Worm (Caenorhabditis elegans) whole organism, L1 larva: Measurements from ENCODE around the gene clec-126.

Experiments
- C16A3.4 ChIP-seq: fragments of 150-350 bp; optimal IDR thresholded peaks from 2 replicates; lab custom pipeline; 2014; ENCODE audit warnings: missing biosample characterization, missing genetic modification characterization
- F16B12.6 ChIP-seq: fragments of 150-350 bp; optimal IDR thresholded peaks from 2 replicates; lab custom pipeline; 2014; ENCODE audit warnings: missing biosample characterization, missing genetic modification characterization
- ama-1 ChIP-seq: fragments of 150-350 bp; optimal IDR thresholded peaks from 2 replicates; lab custom pipeline; 2014
- blmp-1 ChIP-seq: fragments of 150-350 bp; optimal IDR thresholded peaks from 2 replicates; lab custom pipeline; 2014; ENCODE audit warnings: missing biosample characterization, missing genetic modification characterization
- ceh-8 ChIP-seq: fragments of 200-800 bp; sonication (Bioruptor generic); optimal IDR thresholded peaks from 2 replicates; lab custom pipeline; 2018; ENCODE audit warnings: mild to moderate bottlenecking, missing genetic modification characterization, moderate library complexity, missing compliant biosample characterization
- ceh-82 ChIP-seq, 3 experiments: fragments of 150-350 bp in 1 of 3; sonication (generic microtip) in 2 of 3; optimal IDR thresholded peaks; 2 replicates each; lab custom pipeline; 2014 to 2017; ENCODE audit warnings: missing biosample characterization in 3 of 3, missing genetic modification characterization in 3 of 3
- ceh-88 ChIP-seq: fragments of 200-800 bp; sonication (Bioruptor generic); IDR thresholded peaks from 2 replicates; pipeline ENCODE4 v1.3.6; 2022; ENCODE audit warnings: missing genetic modification characterization, missing compliant biosample characterization
- dpl-1 ChIP-seq, 3 experiments: fragments of 150-350 bp in 2 of 3; sonication (generic microtip) in 1 of 3; optimal IDR thresholded peaks; 2 replicates each; lab custom pipeline; 2014 to 2017; ENCODE audit warnings: missing biosample characterization in 3 of 3, missing genetic modification characterization in 3 of 3, missing genetic modification reagents in 3 of 3
- dsc-1 ChIP-seq: sonication (generic microtip); optimal IDR thresholded peaks from 2 replicates; lab custom pipeline; 2016; ENCODE audit warnings: mild to moderate bottlenecking, missing genetic modification characterization, missing compliant biosample characterization
- efl-1 ChIP-seq, 4 experiments: fragments of 150-350 bp; optimal IDR thresholded peaks in 3 of 4; peaks in 1 of 4; 1 replicate in 1 of 4; 2 replicates in 3 of 4; lab custom pipeline; 2014; ENCODE audit warnings: missing biosample characterization in 2 of 4, missing genetic modification characterization in 2 of 4, missing genetic modification reagents in 2 of 4
- efl-3 ChIP-seq: fragments of 200-800 bp; sonication (Bioruptor generic); optimal IDR thresholded peaks from 2 replicates; lab custom pipeline; 2018; ENCODE audit warnings: mild to moderate bottlenecking, missing genetic modification characterization, missing compliant biosample characterization
- egl-13 ChIP-seq: sonication (generic microtip); optimal IDR thresholded peaks from 2 replicates; lab custom pipeline; 2016; ENCODE audit warnings: missing genotype, missing genetic modification reagents, missing genetic modification characterization, missing compliant biosample characterization
- egl-27 ChIP-seq, 2 experiments: fragments of 150-350 bp in 1 of 2; sonication (generic microtip); optimal IDR thresholded peaks; 3 replicates each; lab custom pipeline; 2017 to 2018; ENCODE audit warnings: missing biosample characterization in 2 of 2, missing genetic modification characterization in 2 of 2, missing genetic modification reagents in 2 of 2
- elt-3 ChIP-seq, 6 experiments: fragments of 150-350 bp in 1 of 6; sonication (generic microtip); optimal IDR thresholded peaks; 2 replicates each; lab custom pipeline; 2017 to 2018; ENCODE audit warnings: missing biosample characterization in 6 of 6, missing genetic modification characterization in 6 of 6, inconsistent platforms in 1 of 6
- fkh-8 ChIP-seq: sonication (generic microtip); optimal IDR thresholded peaks from 2 replicates; lab custom pipeline; 2016; ENCODE audit warnings: mild to moderate bottlenecking, missing genetic modification characterization, missing compliant biosample characterization
- fos-1 ChIP-seq: fragments of 150-350 bp; optimal IDR thresholded peaks from 2 replicates; lab custom pipeline; 2014; ENCODE audit warnings: missing biosample characterization, missing genetic modification characterization
- irx-1 ChIP-seq: sonication (generic microtip); optimal IDR thresholded peaks from 2 replicates; lab custom pipeline; 2016; ENCODE audit warnings: missing genetic modification characterization, missing compliant biosample characterization
- lin-14 ChIP-seq: fragments of 200-800 bp; sonication (Bioruptor generic); optimal IDR thresholded peaks from 2 replicates; lab custom pipeline; 2018; ENCODE audit warnings: mild to moderate bottlenecking, missing genetic modification characterization, moderate library complexity, missing compliant biosample characterization
- lin-35 ChIP-seq, 2 experiments: fragments of 150-350 bp; optimal IDR thresholded peaks; 2 replicates each; lab custom pipeline; 2014; ENCODE audit warnings: missing biosample characterization in 2 of 2, missing genetic modification characterization in 2 of 2, missing genetic modification reagents in 2 of 2
- lsy-2 ChIP-seq, 2 experiments: fragments of 150-350 bp; optimal IDR thresholded peaks; 2 replicates each; lab custom pipeline; 2014; ENCODE audit warnings: missing biosample characterization in 2 of 2, missing genetic modification characterization in 2 of 2
- mep-1 ChIP-seq: fragments of 150-350 bp; optimal IDR thresholded peaks from 2 replicates; lab custom pipeline; 2014; ENCODE audit warnings: missing biosample characterization, missing genetic modification characterization
- nhr-11 ChIP-seq: fragments of 150-350 bp; optimal IDR thresholded peaks from 2 replicates; lab custom pipeline; 2014; ENCODE audit warnings: missing biosample characterization, missing genetic modification characterization
- nhr-12 ChIP-seq: sonication (generic microtip); optimal IDR thresholded peaks from 2 replicates; lab custom pipeline; 2017; ENCODE audit warnings: missing biosample characterization, missing genetic modification characterization
- nhr-28 ChIP-seq: fragments of 150-350 bp; optimal IDR thresholded peaks from 2 replicates; lab custom pipeline; 2014; ENCODE audit warnings: missing biosample characterization, missing genetic modification characterization
- nhr-47 ChIP-seq: sonication (generic microtip); optimal IDR thresholded peaks from 2 replicates; lab custom pipeline; 2016; ENCODE audit warnings: mild to moderate bottlenecking, missing genetic modification characterization, moderate library complexity, missing compliant biosample characterization
- nhr-71 ChIP-seq: sonication (generic microtip); optimal IDR thresholded peaks from 2 replicates; lab custom pipeline; 2016; ENCODE audit warnings: mild to moderate bottlenecking, missing genetic modification characterization, moderate library complexity, missing compliant biosample characterization
- nhr-76 ChIP-seq: sonication (generic microtip); optimal IDR thresholded peaks from 2 replicates; lab custom pipeline; 2017; ENCODE audit warnings: missing biosample characterization, missing genetic modification characterization
- nhr-85 ChIP-seq: sonication (generic microtip); peaks from one replicate; lab custom pipeline; 2016; ENCODE audit warnings: missing genetic modification characterization, inconsistent platforms, missing compliant biosample characterization
- nhr-90 ChIP-seq: sonication (generic microtip); optimal IDR thresholded peaks from 2 replicates; lab custom pipeline; 2016; ENCODE audit warnings: mild to moderate bottlenecking, missing genetic modification characterization, missing compliant biosample characterization; ENCODE audit not compliant: poor library complexity
- pag-3 ChIP-seq: sonication (generic microtip); optimal IDR thresholded peaks from 2 replicates; lab custom pipeline; 2017; ENCODE audit warnings: missing genetic modification characterization, mild to moderate bottlenecking, missing compliant biosample characterization, antibody characterized with exemption, borderline replicate concordance; ENCODE audit not compliant: insufficient read depth
- pax-3 ChIP-seq: fragments of 200-800 bp; sonication (Bioruptor generic); optimal IDR thresholded peaks from 2 replicates; lab custom pipeline; 2018; ENCODE audit warnings: mild to moderate bottlenecking, missing genetic modification characterization, moderate library complexity, missing compliant biosample characterization
- sox-4 ChIP-seq: sonication (generic microtip); optimal IDR thresholded peaks from 2 replicates; lab custom pipeline; 2016; ENCODE audit warnings: missing genetic modification characterization, missing compliant biosample characterization
- swsn-7 ChIP-seq: sonication (generic microtip); optimal IDR thresholded peaks from 2 replicates; lab custom pipeline; 2016; ENCODE audit warnings: missing genetic modification characterization, missing compliant biosample characterization
- tbx-2 ChIP-seq: sonication (generic microtip); optimal IDR thresholded peaks from 2 replicates; lab custom pipeline; 2016; ENCODE audit warnings: missing genetic modification characterization, missing compliant biosample characterization
- tlp-1 ChIP-seq: fragments of 150-350 bp; optimal IDR thresholded peaks from 2 replicates; lab custom pipeline; 2014; ENCODE audit warnings: missing biosample characterization, missing genetic modification characterization
- unc-62 ChIP-seq: fragments of 150-350 bp; optimal IDR thresholded peaks from 2 replicates; lab custom pipeline; 2014; ENCODE audit warnings: missing biosample characterization, missing genetic modification reagents, missing genetic modification characterization
- unc-86 ChIP-seq: sonication (generic microtip); optimal IDR thresholded peaks from 2 replicates; lab custom pipeline; 2016; ENCODE audit warnings: missing genetic modification characterization, missing compliant biosample characterization
- unc-98 ChIP-seq: fragments of 200-800 bp; sonication (Bioruptor generic); IDR thresholded peaks from 2 replicates; pipeline ENCODE4 v1.3.6; 2022; ENCODE audit warnings: missing genetic modification characterization, missing compliant biosample characterization
- ztf-4 ChIP-seq: fragments of 150-350 bp; optimal IDR thresholded peaks from 2 replicates; lab custom pipeline; 2014; ENCODE audit warnings: missing biosample characterization, missing genetic modification characterization

clec-126 gene

ce11 chrII:3524097-3524496 is 4.8 kb downstream of the clec-126 start, which contains the start of gene col-72:
TSS of gene col-72 (minus strand) at chrII:3524197.
- TF ChIP-seq efl-1 (optimal IDR thresholded peaks at IDR 0.05; lab: Kevin White, UChicago) (no peak), efl-1 (GFP tag; optimal IDR thresholded peaks at IDR 0.05 in 1 of 2; lab: Kevin White, UChicago) (peak in 1 of 2 experiments; percentile 50), nhr-11 (tag; lab: Kevin White, UChicago) (no peak), tlp-1 (tag; lab: Kevin White, UChicago) (no peak)

- TF ChIP-seq swsn-7 (tag; lab: Kevin White, UChicago): no peak
- peak; percentile 29 for TF ChIP-seq dsc-1 (tag; lab: Kevin White, UChicago)
- TF ChIP-seq nhr-12 (tag; lab: Kevin White, UChicago): no peak
- no peak for TF ChIP-seq ceh-88 (GFP tag; lab: Robert Waterston, UW)
- no peak for TF ChIP-seq efl-1 (optimal IDR thresholded peaks at IDR 0.05; lab: Kevin White, UChicago)
- TF ChIP-seq efl-1 (GFP tag; optimal IDR thresholded peaks at IDR 0.05 in 1 of 2; lab: Kevin White, UChicago): peak in 1 of 2 experiments; percentile 65
- peak; percentile 40 for TF ChIP-seq lin-14 (GFP tag; lab: Kevin White, UChicago)
- TF ChIP-seq tbx-2: peak; percentile 10
Measured at ce11 chrII:3527460-3527859, 8.2 kb downstream of the clec-126 start.

DNA sequence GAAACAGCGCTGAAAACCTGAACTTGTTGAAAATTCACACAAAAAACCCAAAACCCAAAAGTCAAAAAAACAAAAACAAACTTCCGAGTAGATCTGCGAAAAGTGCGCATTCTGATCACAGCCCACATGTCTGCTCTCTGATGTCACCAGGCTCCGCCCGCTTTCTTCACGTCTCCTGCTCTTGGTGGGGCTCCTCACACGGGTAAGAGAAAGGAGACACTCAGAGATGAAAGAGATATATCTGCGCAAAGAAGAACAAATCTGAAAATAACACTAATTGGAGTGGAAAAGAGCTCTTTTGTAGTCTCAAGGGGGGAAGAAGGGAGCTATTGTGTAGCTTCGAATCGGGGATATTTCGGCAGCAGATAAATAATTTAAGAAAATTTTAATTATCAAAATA is 9.0 kb downstream of the clec-126 start, which contains the start of gene ncs-6:
Gene ncs-6 (minus strand): TSS at position 261 of the 400 bp plus-strand sequence.
- TF ChIP-seq fos-1 (tag; lab: Kevin White, UChicago): no peak
- peak; percentile 73 for TF ChIP-seq fkh-8 (tag; lab: Kevin White, UChicago)
- TF ChIP-seq, all 84 proteins: peak for 1

- no peak for TF ChIP-seq ztf-4
- TF ChIP-seq pax-3 (tag; lab: Kevin White, UChicago): no peak
- no peak for TF ChIP-seq efl-1 (optimal IDR thresholded peaks at IDR 0.05; lab: Kevin White, UChicago)
- peak in 1 of 2 experiments; percentile 2 for TF ChIP-seq efl-1 (GFP tag; optimal IDR thresholded peaks at IDR 0.05 in 1 of 2; lab: Kevin White, UChicago)
- TF ChIP-seq efl-3 (GFP tag; lab: Kevin White, UChicago): no peak
- TF ChIP-seq blmp-1 (tag; lab: Kevin White, UChicago): no peak
- TF ChIP-seq ama-1 (lab: Kevin White, UChicago): no peak
- TF ChIP-seq fos-1 (tag; lab: Kevin White, UChicago): no peak
Measured at ce11 chrII:3540151-3540550, 20.9 kb downstream of the clec-126 start.

ce11 chrII:3546381-3546931 is 27.2 kb downstream of the clec-126 start, which contains the start of gene apd-3:
TSS of gene apd-3 (minus strand) at chrII:3546431.
- TF ChIP-seq ceh-88 (GFP tag; lab: Robert Waterston, UW) (no peak), nhr-90 (tag; lab: Kevin White, UChicago) (no peak), egl-13 (tag; lab: Kevin White, UChicago) (no peak), blmp-1 (tag; lab: Kevin White, UChicago) (no peak), nhr-28 (tag; lab: Kevin White, UChicago) (no peak), unc-62 (no peak)

ce11 chrII:3547282-3547681 is 28.0 kb downstream of the clec-126 start:
- TF ChIP-seq nhr-90 (tag; lab: Kevin White, UChicago): no peak
- TF ChIP-seq pag-3 (tag; lab: Kevin White, UChicago): no peak
- peak; percentile 21 for TF ChIP-seq mep-1 (tag; lab: Kevin White, UChicago)
- peak; percentile 12 for TF ChIP-seq unc-86 (tag; lab: Kevin White, UChicago)
- peak; percentile 89 for TF ChIP-seq lin-14 (GFP tag; lab: Kevin White, UChicago)
- TF ChIP-seq ceh-82 (tag; optimal IDR thresholded peaks at IDR 0.05; lab: Kevin White, UChicago): peak in 2 of 3 experiments; percentile 21 to 29
- no peak for TF ChIP-seq nhr-71
- TF ChIP-seq ceh-8 (GFP tag; lab: Kevin White, UChicago): no peak
- TF ChIP-seq nhr-85 (tag; lab: Kevin White, UChicago): no peak
- peak in 1 of 3 experiments; percentile 15 for TF ChIP-seq dpl-1 (GFP tag; optimal IDR thresholded peaks at IDR 0.05; lab: Kevin White, UChicago)
- TF ChIP-seq unc-98 (GFP tag; lab: Robert Waterston, UW): no peak
- no peak for TF ChIP-seq elt-3 (tag; optimal IDR thresholded peaks at IDR 0.05; lab: Kevin White, UChicago)
- TF ChIP-seq tbx-2: no peak
- TF ChIP-seq irx-1 (tag; lab: Kevin White, UChicago): no peak
- TF ChIP-seq lin-35 (GFP tag; optimal IDR thresholded peaks at IDR 0.05; lab: Kevin White, UChicago): peak in 1 of 2 experiments; percentile 21
- peak; percentile 36 for TF ChIP-seq F16B12.6 (tag; lab: Kevin White, UChicago)
- TF ChIP-seq C16A3.4 (tag; lab: Kevin White, UChicago): no peak
- peak; percentile 30 for TF ChIP-seq fkh-8 (tag; lab: Kevin White, UChicago)
- peak; percentile 42 for TF ChIP-seq nhr-47 (tag; lab: Kevin White, UChicago)
- no peak for TF ChIP-seq egl-27 (tag; optimal IDR thresholded peaks at IDR 0.05; lab: Kevin White, UChicago)
- no peak for TF ChIP-seq sox-4 (tag; lab: Kevin White, UChicago)
- TF ChIP-seq ceh-88 (GFP tag; lab: Robert Waterston, UW): no peak
- no peak for TF ChIP-seq nhr-76
- TF ChIP-seq efl-1 (optimal IDR thresholded peaks at IDR 0.05; lab: Kevin White, UChicago): peak; percentile 47 to 65
- peak; percentile 30 to 76 for TF ChIP-seq efl-1 (GFP tag; optimal IDR thresholded peaks at IDR 0.05 in 1 of 2; lab: Kevin White, UChicago)
- peak; percentile 36 to 47 for TF ChIP-seq lsy-2 (tag; optimal IDR thresholded peaks at IDR 0.05; lab: Kevin White, UChicago)
